In the genomic region with DNA sequence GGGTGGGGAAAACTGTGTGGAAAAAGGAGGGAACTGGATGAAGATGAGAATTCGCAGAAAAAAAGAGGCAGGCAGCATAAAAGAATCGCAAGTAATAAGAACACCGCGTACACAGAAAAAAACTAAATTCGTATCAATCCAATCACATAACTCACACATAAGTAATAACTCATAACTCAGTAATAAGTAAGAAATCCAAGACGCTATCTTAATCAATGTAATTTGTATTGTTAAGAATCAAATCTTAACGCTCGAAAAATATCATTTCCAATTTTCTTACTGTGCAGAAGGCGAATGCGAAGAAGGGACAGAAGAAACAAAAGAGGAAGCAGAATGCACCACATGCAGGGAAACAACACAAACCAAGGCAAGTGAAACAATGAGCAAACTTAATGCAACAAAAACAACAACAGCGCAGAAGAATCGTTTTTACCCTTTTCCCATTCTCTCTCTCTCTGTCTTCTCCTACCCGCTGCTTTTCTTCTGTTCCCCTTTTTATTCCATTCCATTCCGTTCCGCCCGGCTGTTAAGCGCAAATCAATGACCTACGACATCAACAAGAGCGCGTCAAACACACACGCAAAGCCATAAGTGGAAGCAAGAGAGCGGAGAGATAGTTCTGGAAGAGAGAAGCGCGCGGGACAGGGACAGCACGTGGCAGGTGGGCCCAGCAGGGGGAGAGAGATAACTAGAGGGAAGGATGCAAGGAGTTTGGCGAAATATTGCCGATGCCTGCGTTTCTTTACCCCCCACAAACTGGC, we compare ENCODE assay signal across 5 fruit fly cellular contexts.
A peak's percentile ranks its signal among the peaks of the same experiment; 100 is the strongest.
TF ChIP-seq lines count a peak whose summit lies in the region.

No protein-coding gene starts in this region.

TF ChIP-seq in whole organism, adult, 20 proteins besides CTCF, POLR2A, EP300 and RAD21 (continued from another document):
- peak; percentile 37 for TF ChIP-seq CG7045 (GFP tag; optimal IDR thresholded peaks at IDR 0.05; lab: Kevin White, UChicago)
- peak; percentile 73 for TF ChIP-seq CG11617 (GFP tag; optimal IDR thresholded peaks at IDR 0.05; lab: Kevin White, UChicago)
- peak; percentile 34 for TF ChIP-seq kay (GFP tag; lab: Kevin White, UChicago; ENCODE audit: borderline replicate concordance)
- TF ChIP-seq tj (GFP tag; optimal IDR thresholded peaks at IDR 0.05; lab: Kevin White, UChicago): peak; percentile 56
- peak; percentile 47 for TF ChIP-seq Crg-1 (GFP tag; optimal IDR thresholded peaks at IDR 0.05; lab: Kevin White, UChicago)

TF ChIP-seq in whole organism, embryonic, 481 proteins besides CTCF, POLR2A, EP300 and RAD21 (continued from another document and continues in another):
- TF ChIP-seq klu (GFP tag; IDR thresholded peaks at IDR 0.05; lab: Robert Waterston, UW) (no peak), Bdp1 (GFP tag; optimal IDR thresholded peaks at IDR 0.05; lab: Kevin White, UChicago) (peak; percentile 57), gsb (GFP tag; IDR thresholded peaks at IDR 0.05; lab: Robert Waterston, UW) (no peak), CG6254 (GFP tag; optimal IDR thresholded peaks at IDR 0.05; lab: Kevin White, UChicago) (peak; percentile 74), lov (optimal IDR thresholded peaks at IDR 0.05; lab: Kevin White, UChicago) (no peak), lov (GFP tag; IDR thresholded peaks at IDR 0.05; lab: Robert Waterston, UW) (0 out of 3 replicates have a peak, but pooled peaks have one; percentile 46), tgo (GFP tag; IDR thresholded peaks at IDR 0.05; lab: Robert Waterston, UW) (peak; percentile 59), CG33213 (GFP tag; optimal IDR thresholded peaks at IDR 0.05; lab: Kevin White, UChicago) (peak; percentile 60), nerfin-2 (GFP tag; IDR thresholded peaks at IDR 0.05; lab: Robert Waterston, UW; ENCODE audit: partially characterized antibody) (no peak), BEAF-32 (GFP tag; optimal IDR thresholded peaks at IDR 0.05; lab: Kevin White, UChicago) (no peak), ranshi (GFP tag; IDR thresholded peaks at IDR 0.05; lab: Robert Waterston, UW) (peak; percentile 49; the same call in 1 of the 2 replicates), Xrp1 (GFP tag; IDR thresholded peaks at IDR 0.05; lab: Robert Waterston, UW) (peak; percentile 90), CG4820 (GFP tag; optimal IDR thresholded peaks at IDR 0.05; lab: Kevin White, UChicago) (peak; percentile 80), pita (GFP tag; optimal IDR thresholded peaks at IDR 0.05; lab: Kevin White, UChicago) (no peak), CG12744 (GFP tag; optimal IDR thresholded peaks at IDR 0.05; lab: Kevin White, UChicago) (peak; percentile 31), Atf3 (GFP tag; optimal IDR thresholded peaks at IDR 0.05; lab: Kevin White, UChicago) (peak; percentile 70), ATbp (GFP tag; optimal IDR thresholded peaks at IDR 0.05; lab: Kevin White, UChicago) (peak; percentile 68), CG17328 (GFP tag; IDR thresholded peaks at IDR 0.05; lab: Robert Waterston, UW) (peak; percentile 91), Awh (GFP tag; IDR thresholded peaks at IDR 0.05; lab: Robert Waterston, UW) (peak; percentile 60; the same call in 1 of the 2 replicates), Antp (GFP tag; optimal IDR thresholded peaks at IDR 0.05; lab: Kevin White, UChicago) (peak; percentile 82), CG4282 (GFP tag; optimal IDR thresholded peaks at IDR 0.05; lab: Kevin White, UChicago) (peak; percentile 13), Meics (GFP tag; optimal IDR thresholded peaks at IDR 0.05; lab: Kevin White, UChicago) (peak; percentile 59), gfzf (GFP tag; optimal IDR thresholded peaks at IDR 0.05; lab: Kevin White, UChicago) (no peak), CG18476 (GFP tag; optimal IDR thresholded peaks at IDR 0.05; lab: Kevin White, UChicago) (peak; percentile 69), CG15696 (tag; optimal IDR thresholded peaks at IDR 0.05; lab: Kevin White, UChicago) (peak; percentile 63), Oaz (GFP tag; IDR thresholded peaks at IDR 0.05; lab: Robert Waterston, UW) (no peak), ase (GFP tag; IDR thresholded peaks at IDR 0.05; lab: Robert Waterston, UW) (0 out of 3 replicates have a peak, but pooled peaks have one; percentile 61), Blimp-1 (GFP tag; optimal IDR thresholded peaks at IDR 0.05; lab: Kevin White, UChicago) (peak; percentile 81)

TF ChIP-seq in whole organism, prepupa, 60 proteins besides CTCF, POLR2A, EP300 and RAD21 (continued from another document and continues in another):
- peak; percentile 86 for TF ChIP-seq CG4318 (GFP tag; optimal IDR thresholded peaks at IDR 0.05; lab: Kevin White, UChicago)
- TF ChIP-seq CG9139 (GFP tag; optimal IDR thresholded peaks at IDR 0.05; lab: Kevin White, UChicago): peak; percentile 99
- TF ChIP-seq fkh (GFP tag; optimal IDR thresholded peaks at IDR 0.05; lab: Kevin White, UChicago): peak; percentile 16
- TF ChIP-seq Blimp-1 (GFP tag; optimal IDR thresholded peaks at IDR 0.05; lab: Kevin White, UChicago): peak; percentile 95
- TF ChIP-seq spab (GFP tag; optimal IDR thresholded peaks at IDR 0.05; lab: Kevin White, UChicago): peak; percentile 100
- peak; percentile 99 for TF ChIP-seq acj6 (GFP tag; optimal IDR thresholded peaks at IDR 0.05; lab: Kevin White, UChicago)
- TF ChIP-seq pdm3 (GFP tag; optimal IDR thresholded peaks at IDR 0.05; lab: Kevin White, UChicago): peak; percentile 99
- TF ChIP-seq CG1621 (tag; optimal IDR thresholded peaks at IDR 0.05; lab: Kevin White, UChicago): peak; percentile 99
- TF ChIP-seq Hr38 (GFP tag; optimal IDR thresholded peaks at IDR 0.05; lab: Kevin White, UChicago): no peak
- TF ChIP-seq Eip78C (GFP tag; lab: Kevin White, UChicago): peak; percentile 100
- TF ChIP-seq Smox (GFP tag; optimal IDR thresholded peaks at IDR 0.05; lab: Kevin White, UChicago): peak; percentile 99
- peak; percentile 96 for TF ChIP-seq Gug (GFP tag; IDR thresholded peaks at IDR 0.05; lab: Robert Waterston, UW)
- peak; percentile 99 for TF ChIP-seq esn (GFP tag; optimal IDR thresholded peaks at IDR 0.05; lab: Kevin White, UChicago)
- peak; percentile 97 for TF ChIP-seq vri (GFP tag; optimal IDR thresholded peaks at IDR 0.05; lab: Kevin White, UChicago)
- peak; percentile 94 for TF ChIP-seq Hr4 (GFP tag; optimal IDR thresholded peaks at IDR 0.05; lab: Kevin White, UChicago)
- peak; percentile 99 for TF ChIP-seq topi (GFP tag; optimal IDR thresholded peaks at IDR 0.05; lab: Kevin White, UChicago)
- TF ChIP-seq eg (GFP tag; IDR thresholded peaks at IDR 0.05; lab: Robert Waterston, UW): peak; percentile 95
- TF ChIP-seq CG8119 (GFP tag; IDR thresholded peaks at IDR 0.05; lab: Robert Waterston, UW): peak; percentile 97
- TF ChIP-seq CG6792 (GFP tag; optimal IDR thresholded peaks at IDR 0.05; lab: Kevin White, UChicago): peak; percentile 99
- TF ChIP-seq CG10631 (GFP tag; optimal IDR thresholded peaks at IDR 0.05; lab: Kevin White, UChicago): peak; percentile 100
- peak; percentile 75 for TF ChIP-seq dac (GFP tag; optimal IDR thresholded peaks at IDR 0.05; lab: Kevin White, UChicago)
- peak; percentile 98 for TF ChIP-seq Lpt (GFP tag; optimal IDR thresholded peaks at IDR 0.05; lab: Kevin White, UChicago)
- peak; percentile 100 for TF ChIP-seq svp (GFP tag; lab: Kevin White, UChicago)
- peak; percentile 98 for TF ChIP-seq CG8319 (GFP tag; optimal IDR thresholded peaks at IDR 0.05; lab: Kevin White, UChicago)
- peak; percentile 99 for TF ChIP-seq lz (GFP tag; optimal IDR thresholded peaks at IDR 0.05; lab: Kevin White, UChicago)
- peak; percentile 99 for TF ChIP-seq CG3919 (GFP tag; optimal IDR thresholded peaks at IDR 0.05; lab: Kevin White, UChicago)
- peak; percentile 100 for TF ChIP-seq CG3032 (tag; optimal IDR thresholded peaks at IDR 0.05; lab: Kevin White, UChicago)
- TF ChIP-seq CG15336 (GFP tag; IDR thresholded peaks at IDR 0.05; lab: Robert Waterston, UW): peak; percentile 96
- TF ChIP-seq Eip75B (GFP tag; optimal IDR thresholded peaks at IDR 0.05; lab: Kevin White, UChicago): peak; percentile 100
- TF ChIP-seq CG31627 (GFP tag; optimal IDR thresholded peaks at IDR 0.05; lab: Kevin White, UChicago): peak; percentile 99
- TF ChIP-seq CG6854 (GFP tag; optimal IDR thresholded peaks at IDR 0.05; lab: Kevin White, UChicago): peak; percentile 98

TF ChIP-seq in whole organism, pupa, 21 proteins besides CTCF, POLR2A, EP300 and RAD21 (continued from another document):
- TF ChIP-seq fd96Ca (GFP tag; IDR thresholded peaks at IDR 0.05; lab: Robert Waterston, UW) (peak; percentile 89), rn (GFP tag; IDR thresholded peaks at IDR 0.05; lab: Robert Waterston, UW) (peak; percentile 95), CG9948 (tag; optimal IDR thresholded peaks at IDR 0.05; lab: Kevin White, UChicago) (peak; percentile 100), Ets98B (GFP tag; IDR thresholded peaks at IDR 0.05; lab: Robert Waterston, UW) (peak; percentile 95)

TF ChIP-seq in whole organism, wandering third instar larva, 38 proteins besides CTCF, POLR2A, EP300 and RAD21 (continued from another document):
- peak in 1 of 2 experiments; percentile 49 for TF ChIP-seq dl (GFP tag; optimal IDR thresholded peaks at IDR 0.05; lab: Kevin White, UChicago; ENCODE audit: insufficient read depth in 1 of 2, partially characterized antibody in 2 of 2)
- TF ChIP-seq Abd-B (GFP tag; optimal IDR thresholded peaks at IDR 0.05; lab: Kevin White, UChicago): no peak
- TF ChIP-seq rgr (GFP tag; optimal IDR thresholded peaks at IDR 0.05; lab: Kevin White, UChicago): peak; percentile 98
- TF ChIP-seq Dfd (GFP tag; optimal IDR thresholded peaks at IDR 0.05; lab: Kevin White, UChicago): peak; percentile 49
- TF ChIP-seq lola (GFP tag; optimal IDR thresholded peaks at IDR 0.05; lab: Kevin White, UChicago): no peak
- TF ChIP-seq Mio (GFP tag; optimal IDR thresholded peaks at IDR 0.05; lab: Kevin White, UChicago): peak; percentile 69
- TF ChIP-seq CG9705 (GFP tag; optimal IDR thresholded peaks at IDR 0.05; lab: Kevin White, UChicago): peak; percentile 90
- TF ChIP-seq tai (GFP tag; optimal IDR thresholded peaks at IDR 0.05; lab: Kevin White, UChicago): peak; percentile 96
- TF ChIP-seq CG32264 (GFP tag; optimal IDR thresholded peaks at IDR 0.05; lab: Kevin White, UChicago): peak; percentile 96
- TF ChIP-seq woc (GFP tag; optimal IDR thresholded peaks at IDR 0.05; lab: Kevin White, UChicago): peak; percentile 98
- peak; percentile 100 for TF ChIP-seq fru (GFP tag; optimal IDR thresholded peaks at IDR 0.05; lab: Kevin White, UChicago)
- TF ChIP-seq Dif (GFP tag; optimal IDR thresholded peaks at IDR 0.05; lab: Kevin White, UChicago; ENCODE audit: partially characterized antibody): peak; percentile 57
- no peak for TF ChIP-seq pan (optimal IDR thresholded peaks at IDR 0.05; lab: Kevin White, UChicago)
- TF ChIP-seq GATAd (GFP tag; optimal IDR thresholded peaks at IDR 0.05; lab: Kevin White, UChicago): peak; percentile 55
- TF ChIP-seq ey (GFP tag; optimal IDR thresholded peaks at IDR 0.05; lab: Kevin White, UChicago): peak; percentile 98
- no peak for TF ChIP-seq jim (GFP tag; optimal IDR thresholded peaks at IDR 0.05; lab: Kevin White, UChicago)
- peak; percentile 98 for TF ChIP-seq HLH106 (tag; optimal IDR thresholded peaks at IDR 0.05; lab: Kevin White, UChicago)
- peak; percentile 91 for TF ChIP-seq CrebA (GFP tag; optimal IDR thresholded peaks at IDR 0.05; lab: Kevin White, UChicago; ENCODE audit: borderline replicate concordance)
- peak; percentile 94 for TF ChIP-seq Rel (GFP tag; optimal IDR thresholded peaks at IDR 0.05; lab: Kevin White, UChicago)
- peak; percentile 80 for TF ChIP-seq Rel (tag; optimal IDR thresholded peaks at IDR 0.05; lab: Kevin White, UChicago)
